Fruit fly (Drosophila melanogaster) S2 (cell line): ENCODE results near the gene Ddx56.

Experiments used
- CG8478 ChIP-seq: fragments of >200 bp; optimal IDR thresholded peaks from 2 replicates; lab custom pipeline; 2018
- CTCF ChIP-seq, 2 experiments: fragments of >200 bp; optimal IDR thresholded peaks; 2 replicates each; lab custom pipeline; 2018

Ddx56 gene

DNA sequence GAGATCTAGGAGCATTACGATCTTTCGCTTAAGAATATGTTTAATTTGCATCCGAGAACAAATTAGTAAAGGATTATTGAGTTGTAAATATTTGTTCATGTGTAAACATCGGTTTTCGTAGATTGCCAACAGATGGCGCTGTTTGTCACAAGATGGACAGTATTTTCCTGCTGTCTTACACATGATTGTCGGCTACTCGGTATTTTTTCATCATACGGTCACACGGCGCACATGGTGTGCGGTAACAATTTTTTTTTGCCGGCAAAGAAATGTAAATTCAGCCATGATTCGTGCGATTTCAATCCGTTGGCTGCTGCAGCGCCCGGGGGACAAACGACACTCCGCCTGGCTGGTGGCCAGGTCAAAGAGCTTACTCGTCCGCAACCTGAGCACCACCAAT lies 24.9 kb downstream of the Ddx56 start, which contains the start of the genes bbx and waw:
TSS of gene bbx (plus strand) at position 151 of the 400 bp plus-strand sequence.
TSS of gene waw (plus strand) at position 151 of the 400 bp plus-strand sequence.
- TF ChIP-seq CG8478 (lab: Kevin White, UChicago) (no peak), CTCF (optimal IDR thresholded peaks at IDR 0.05; lab: Kevin White, UChicago) (peak; percentile 91 to 95)

DNA sequence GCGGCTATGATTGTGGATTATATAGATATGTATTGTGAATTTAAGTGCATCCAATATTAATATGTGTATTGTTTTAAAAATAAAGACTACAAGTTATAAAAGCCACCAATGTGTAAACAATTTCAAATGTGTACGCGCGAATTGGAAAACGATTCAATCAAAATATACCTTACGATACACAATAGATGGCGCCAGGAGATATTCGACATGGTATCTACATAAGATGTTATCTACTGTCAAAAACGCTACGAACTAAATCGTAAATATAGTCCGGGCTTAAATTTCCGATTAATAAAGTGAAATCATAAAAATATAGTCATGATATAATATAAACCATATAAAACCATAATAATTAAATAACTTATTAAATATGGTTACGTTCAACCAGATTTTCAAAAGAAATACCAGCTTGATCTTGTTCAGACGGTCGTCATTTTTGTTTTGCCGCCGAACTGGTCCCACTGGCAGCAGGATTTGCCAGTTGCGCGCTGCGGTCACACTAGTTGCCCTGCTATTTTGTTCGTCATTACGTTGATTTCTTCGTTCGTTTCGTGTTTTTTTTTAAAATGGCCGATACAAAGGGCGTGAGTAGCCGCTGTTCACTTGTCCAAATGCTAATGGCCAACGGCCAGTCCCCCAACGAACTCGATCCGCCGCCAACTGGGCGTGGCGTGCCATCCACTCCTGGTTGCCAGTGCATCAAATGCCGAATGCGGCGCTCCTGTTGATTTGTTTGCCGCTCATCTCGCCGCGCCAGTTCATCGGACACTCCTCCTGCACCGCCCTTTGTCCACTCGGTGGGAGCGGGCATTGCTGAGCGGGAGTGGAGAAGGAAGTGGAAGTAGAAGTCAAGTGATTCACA lies 29.7 kb downstream of the Ddx56 start, which contains the start of gene Septin1:
TSS of gene Septin1 (plus strand) at position 477 of the 862 bp plus-strand sequence.
- TF ChIP-seq CTCF (optimal IDR thresholded peaks at IDR 0.05; lab: Kevin White, UChicago) (peak; percentile 52 to 86), CG8478 (lab: Kevin White, UChicago) (no peak)

DNA sequence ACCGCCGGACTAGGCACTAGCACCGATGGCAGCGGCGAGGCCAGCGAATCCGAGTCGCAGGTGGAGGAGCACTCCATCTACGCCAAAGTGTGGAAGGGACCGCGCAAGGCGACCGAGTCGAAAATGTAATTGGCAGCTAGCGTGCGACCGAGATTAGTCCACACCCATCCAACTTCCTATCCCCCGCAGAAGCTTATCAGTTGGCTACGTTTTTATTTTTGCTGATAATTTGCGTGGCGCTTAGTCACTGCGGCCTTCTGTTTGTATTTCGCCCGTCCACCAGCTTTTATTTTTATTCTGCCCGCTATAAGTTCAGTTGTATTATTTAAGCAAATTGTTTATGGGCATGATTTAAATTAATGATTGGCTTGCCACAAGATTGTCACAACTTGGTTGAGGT lies 34.2 kb downstream of the Ddx56 start:
- no peak for TF ChIP-seq CTCF (optimal IDR thresholded peaks at IDR 0.05; lab: Kevin White, UChicago)
- no peak for TF ChIP-seq CG8478 (lab: Kevin White, UChicago)

DNA sequence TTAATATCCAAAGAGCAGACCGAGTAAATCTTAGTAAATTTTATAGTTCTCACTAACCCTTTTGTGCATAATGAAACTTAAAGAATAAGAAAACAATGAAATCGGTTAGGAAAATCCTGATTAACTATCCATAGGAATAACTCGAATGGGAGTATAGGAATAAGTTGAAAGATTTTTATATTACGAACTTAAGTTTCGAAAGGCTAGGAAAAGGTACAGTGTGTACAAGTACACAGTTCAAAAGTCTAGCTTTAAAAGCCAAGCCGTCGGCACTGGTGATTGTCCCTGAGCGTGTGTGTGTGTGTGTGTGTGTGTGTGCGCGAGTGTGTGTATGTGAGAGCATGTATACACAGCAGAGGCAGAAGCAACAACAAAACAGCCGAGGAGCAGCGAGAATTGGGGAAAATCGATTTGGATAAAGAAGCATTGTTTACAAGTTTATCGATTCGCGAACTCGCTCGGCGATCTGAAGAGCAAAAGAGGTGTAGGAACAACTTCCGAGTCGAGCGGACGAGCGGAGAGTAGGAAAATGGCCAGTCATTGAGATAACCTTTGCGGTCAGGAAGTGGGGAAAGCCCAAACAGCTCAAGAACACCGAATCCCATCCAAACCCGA lies 36.4 kb downstream of the Ddx56 start:
- TF ChIP-seq CTCF (optimal IDR thresholded peaks at IDR 0.05; lab: Kevin White, UChicago) (no peak), CG8478 (lab: Kevin White, UChicago) (no peak)

DNA sequence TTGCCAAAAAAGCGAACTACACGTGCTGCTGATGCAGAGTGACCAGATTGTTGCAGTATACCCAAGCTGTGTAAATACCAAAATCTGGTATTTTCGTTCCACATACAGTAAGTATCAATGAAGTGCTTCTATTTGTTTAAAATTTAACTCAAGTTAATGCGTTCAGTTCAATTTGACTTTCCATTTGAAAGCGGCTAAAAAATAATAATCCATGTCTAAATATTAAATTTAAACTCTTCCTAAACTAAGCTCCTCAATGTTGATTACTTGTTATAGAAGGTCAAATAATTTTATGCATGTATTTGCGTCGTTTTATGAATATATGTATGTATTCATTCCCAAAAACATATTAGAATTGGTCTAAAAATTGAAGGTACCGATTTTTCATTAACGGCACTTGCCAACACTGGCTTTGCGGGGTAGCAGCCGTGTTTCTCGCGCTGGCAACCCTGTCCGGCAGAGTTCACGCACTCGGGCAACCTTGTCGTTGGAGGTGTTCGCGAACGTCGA lies 37.9 kb downstream of the Ddx56 start, which contains the start of the genes peng and sol:
TSS of gene peng (minus strand) at position 44 of the 510 bp plus-strand sequence.
TSS of gene sol (plus strand) at position 481 of the 510 bp plus-strand sequence.
- TF ChIP-seq CG8478 (lab: Kevin White, UChicago): no peak
- no peak for TF ChIP-seq CTCF (optimal IDR thresholded peaks at IDR 0.05; lab: Kevin White, UChicago)

DNA sequence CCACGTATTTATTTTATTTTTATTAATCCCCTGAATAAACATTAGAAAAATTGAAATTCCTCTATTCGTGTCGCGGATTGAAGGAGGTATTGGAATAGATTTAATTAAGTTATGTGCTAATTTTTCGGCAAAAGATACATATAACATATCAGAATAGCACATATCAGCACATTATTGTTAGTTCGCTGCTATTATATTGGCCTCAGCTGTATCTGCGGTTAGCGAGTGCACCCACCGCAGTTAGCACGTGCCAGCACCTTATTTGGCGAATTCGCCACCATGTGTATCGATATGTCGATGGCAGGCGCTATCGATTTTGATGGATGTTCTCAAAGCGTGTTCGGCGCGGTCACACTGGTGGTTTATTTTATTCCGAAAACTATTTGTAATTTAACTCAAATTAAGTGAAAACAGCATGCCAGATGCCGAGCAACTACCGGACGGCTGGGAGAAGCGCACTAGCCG lies 42.7 kb downstream of the Ddx56 start, which contains the start of gene dod:
TSS of gene dod (plus strand) at position 323 of the 465 bp plus-strand sequence.
- TF ChIP-seq CG8478 (lab: Kevin White, UChicago) (no peak), CTCF (optimal IDR thresholded peaks at IDR 0.05; lab: Kevin White, UChicago) (peak; percentile 46 to 61)

DNA sequence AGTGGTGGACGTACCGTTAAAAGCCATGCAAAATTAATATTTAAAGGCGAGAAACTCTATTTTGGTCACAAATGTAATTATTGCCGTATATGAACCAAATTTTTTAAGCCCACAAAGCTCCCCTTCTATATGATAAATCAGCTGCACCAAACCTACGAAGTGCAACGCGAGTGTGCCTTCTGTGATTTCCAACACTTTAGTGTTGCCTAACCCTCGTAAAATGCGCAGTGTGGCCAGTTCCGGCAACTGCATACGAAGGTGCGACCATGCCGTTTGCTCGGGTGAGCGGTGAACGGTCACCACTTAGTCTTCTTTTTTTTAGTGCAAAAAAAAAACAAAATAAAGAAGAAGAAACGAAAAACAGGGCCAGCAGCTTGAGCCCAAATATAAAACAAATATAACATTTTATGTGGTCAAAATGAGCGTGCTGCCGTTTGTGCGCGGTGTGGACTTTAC lies 48.2 kb downstream of the Ddx56 start, which contains the start of the genes tty and fliI:
TSS of gene tty (minus strand) at position 201 of the 456 bp plus-strand sequence.
TSS of gene fliI (plus strand) at position 266 of the 456 bp plus-strand sequence.
- TF ChIP-seq CG8478 (lab: Kevin White, UChicago): no peak
- TF ChIP-seq CTCF (optimal IDR thresholded peaks at IDR 0.05; lab: Kevin White, UChicago): peak in 1 of 2 experiments; percentile 25

DNA sequence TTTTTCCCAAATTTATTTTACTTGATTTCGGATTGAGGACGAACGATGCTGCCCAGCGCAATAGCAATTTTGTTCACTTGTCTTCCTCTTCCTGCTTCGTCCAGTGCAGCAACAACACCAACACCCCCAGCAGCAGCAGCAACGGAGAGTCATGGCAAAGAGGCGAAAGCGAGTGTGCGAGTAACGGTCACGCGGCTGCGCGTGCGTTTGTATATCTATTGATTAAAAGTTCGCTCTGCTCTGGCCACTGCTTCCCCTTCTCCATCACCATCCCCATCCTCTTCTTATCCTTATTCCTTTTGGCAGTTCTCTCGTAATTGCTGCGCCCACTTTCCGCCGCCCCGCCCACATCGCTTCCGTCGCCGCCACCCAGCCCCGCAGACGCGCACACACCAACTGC lies 49.6 kb downstream of the Ddx56 start:
- TF ChIP-seq CTCF (optimal IDR thresholded peaks at IDR 0.05; lab: Kevin White, UChicago) (no peak), CG8478 (lab: Kevin White, UChicago) (no peak)

DNA sequence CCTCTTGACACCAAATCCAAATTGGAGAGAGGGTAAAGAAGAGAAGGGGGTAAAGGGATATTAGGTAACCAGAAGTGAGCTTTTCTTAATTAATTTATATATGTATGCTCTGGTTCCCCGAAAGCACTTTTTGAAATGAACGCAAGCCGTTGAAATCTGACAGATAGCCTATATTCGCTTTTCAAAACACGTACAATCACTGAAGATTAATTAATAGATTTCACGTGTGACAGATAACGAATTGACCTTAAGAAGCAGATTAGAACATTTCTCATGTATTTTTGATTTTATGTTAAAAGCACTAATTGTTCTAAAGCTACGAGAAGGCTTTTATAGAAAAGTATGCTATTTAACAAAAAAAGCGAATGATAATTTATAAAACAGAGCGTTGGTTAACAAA lies 50.7 kb downstream of the Ddx56 start:
- TF ChIP-seq CG8478 (lab: Kevin White, UChicago) (no peak), CTCF (optimal IDR thresholded peaks at IDR 0.05; lab: Kevin White, UChicago) (no peak)
